Worm (Caenorhabditis elegans): Measurements from ENCODE around the gene gcy-13.

ce11 chrV:12351842-12352241 is 17.5 kb downstream of the gcy-13 start:
- TF ChIP-seq blmp-1 (tag; optimal IDR thresholded peaks at IDR 0.05; ENCODE audit: insufficient read depth) (peak; percentile 41), fos-1 (tag; optimal IDR thresholded peaks at IDR 0.05) (no peak)

Measured in whole organism, L2 larva.